Comparison of ENCODE assay signal across 2 worm cellular contexts in the genomic region with DNA sequence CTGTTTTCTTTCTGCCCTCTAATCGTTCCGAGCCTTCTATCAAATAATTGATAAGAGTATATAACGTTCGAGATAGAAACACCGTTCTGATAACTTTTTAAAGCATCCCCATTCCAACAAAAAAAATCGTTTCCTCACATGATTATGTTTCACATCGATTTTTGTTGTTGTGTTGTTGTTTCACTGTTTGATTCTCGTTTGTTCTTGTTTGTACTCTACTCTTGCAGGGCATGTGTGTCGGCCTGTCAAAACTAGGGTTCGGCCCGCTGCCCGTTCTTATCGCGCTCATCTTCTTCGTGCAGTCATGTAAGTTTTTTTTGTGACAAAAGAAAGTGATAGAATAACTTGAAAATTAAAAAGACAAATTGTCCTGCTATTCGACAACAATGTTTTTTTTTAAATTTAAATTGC.
TF ChIP-seq lines count a peak whose summit lies in the region.

A gene (plus strand): TSS at position 226 of the 411 bp plus-strand sequence.

TF ChIP-seq in whole organism, L3 larva, 47 proteins besides CTCF, POLR2A, EP300 and RAD21 (continued from another document):
- TF ChIP-seq tbx-2 (tag; optimal IDR thresholded peaks at IDR 0.05; lab: Kevin White, UChicago): no peak
- no peak for TF ChIP-seq ztf-11 (tag; optimal IDR thresholded peaks at IDR 0.05; lab: Kevin White, UChicago)
TF ChIP-seq in whole organism, L3 larva: peak in this region for 7.

TF ChIP-seq in whole organism, L4 larva, 104 proteins besides CTCF, POLR2A, EP300 and RAD21 (continued from another document):
- TF ChIP-seq F10B5.3 (tag; optimal IDR thresholded peaks at IDR 0.05; lab: Kevin White, UChicago): no peak
- TF ChIP-seq ZK546.5 (tag; optimal IDR thresholded peaks at IDR 0.05; lab: Kevin White, UChicago): no peak
- TF ChIP-seq lsy-2 (tag; optimal IDR thresholded peaks at IDR 0.05; lab: Kevin White, UChicago): peak in 1 of 2 experiments; percentile 12
- no peak for TF ChIP-seq php-3 (GFP tag; IDR thresholded peaks at IDR 0.05; lab: Robert Waterston, UW)
- TF ChIP-seq daf-8 (GFP tag; IDR thresholded peaks at IDR 0.05; lab: Robert Waterston, UW): no peak
- TF ChIP-seq pqm-1 (tag; optimal IDR thresholded peaks at IDR 0.05; lab: Kevin White, UChicago): peak; percentile 61
- no peak for TF ChIP-seq lin-15B (tag; optimal IDR thresholded peaks at IDR 0.05; lab: Kevin White, UChicago)
- TF ChIP-seq ceh-82 (tag; optimal IDR thresholded peaks at IDR 0.05; lab: Kevin White, UChicago): no peak
- TF ChIP-seq ces-1 (GFP tag; optimal IDR thresholded peaks at IDR 0.05; lab: Kevin White, UChicago): no peak
- TF ChIP-seq ceh-28 (tag; optimal IDR thresholded peaks at IDR 0.05; lab: Kevin White, UChicago): no peak
- TF ChIP-seq nhr-77 (tag; optimal IDR thresholded peaks at IDR 0.05; lab: Kevin White, UChicago): peak; percentile 69
- TF ChIP-seq zip-2 (tag; optimal IDR thresholded peaks at IDR 0.05; lab: Kevin White, UChicago): no peak
- peak; percentile 72 for TF ChIP-seq dve-1 (tag; optimal IDR thresholded peaks at IDR 0.05; lab: Kevin White, UChicago; ENCODE audit: insufficient read depth)
- TF ChIP-seq T26A8.4 (GFP tag; IDR thresholded peaks at IDR 0.05; lab: Robert Waterston, UW): no peak
- no peak for TF ChIP-seq vab-7 (GFP tag; IDR thresholded peaks at IDR 0.05; lab: Robert Waterston, UW)
- no peak for TF ChIP-seq R02D3.7 (tag; optimal IDR thresholded peaks at IDR 0.05; lab: Kevin White, UChicago)
- TF ChIP-seq nhr-76 (tag; optimal IDR thresholded peaks at IDR 0.05; lab: Kevin White, UChicago): no peak
- no peak for TF ChIP-seq mdt-29 (GFP tag; IDR thresholded peaks at IDR 0.05; lab: Robert Waterston, UW)
- TF ChIP-seq zfp-3 (GFP tag; conservative IDR thresholded peaks at IDR 0.05; lab: Robert Waterston, UW): no peak
- peak; percentile 35; the same call in 1 of the 2 replicates for TF ChIP-seq ceh-20 (GFP tag; IDR thresholded peaks at IDR 0.05; lab: Robert Waterston, UW)
- TF ChIP-seq ZK337.2 (GFP tag; IDR thresholded peaks at IDR 0.05; lab: Robert Waterston, UW): no peak
- TF ChIP-seq aha-1 (tag; lab: Kevin White, UChicago): peak; percentile 85
- peak; percentile 9 for TF ChIP-seq dpl-1 (GFP tag; optimal IDR thresholded peaks at IDR 0.05; lab: Kevin White, UChicago)
- no peak for TF ChIP-seq nhr-25 (tag; optimal IDR thresholded peaks at IDR 0.05; lab: Kevin White, UChicago; ENCODE audit: borderline replicate concordance, insufficient read depth)
- no peak for TF ChIP-seq set-16 (GFP tag; IDR thresholded peaks at IDR 0.05; lab: Robert Waterston, UW)
- TF ChIP-seq nhr-41 (GFP tag; IDR thresholded peaks at IDR 0.05; lab: Robert Waterston, UW): no peak
- no peak for TF ChIP-seq Y48G9A.11 (GFP tag; IDR thresholded peaks at IDR 0.05; lab: Robert Waterston, UW)
- no peak for TF ChIP-seq dmd-8 (GFP tag; IDR thresholded peaks at IDR 0.05; lab: Robert Waterston, UW)
- TF ChIP-seq lin-39 (tag; optimal IDR thresholded peaks at IDR 0.05; lab: Kevin White, UChicago): no peak
- no peak for TF ChIP-seq unc-39 (tag; optimal IDR thresholded peaks at IDR 0.05; lab: Kevin White, UChicago)
- no peak for TF ChIP-seq madf-5 (GFP tag; IDR thresholded peaks at IDR 0.05; lab: Robert Waterston, UW)
- peak in 1 of 2 experiments; percentile 68 for TF ChIP-seq hif-1 (tag; optimal IDR thresholded peaks at IDR 0.05; lab: Kevin White, UChicago)
- TF ChIP-seq unc-62 (GFP tag; optimal IDR thresholded peaks at IDR 0.05 in 1 of 2; lab: Kevin White, UChicago): no peak
- no peak for TF ChIP-seq unc-62 (tag; optimal IDR thresholded peaks at IDR 0.05; lab: Kevin White, UChicago)
- no peak for TF ChIP-seq hmg-1.1 (GFP tag; IDR thresholded peaks at IDR 0.05; lab: Robert Waterston, UW)
- TF ChIP-seq zip-11 (GFP tag; IDR thresholded peaks at IDR 0.05; lab: Robert Waterston, UW): no peak
- TF ChIP-seq daf-19 (GFP tag; conservative IDR thresholded peaks at IDR 0.05; lab: Robert Waterston, UW): no peak
- no peak for TF ChIP-seq skn-1 (tag; optimal IDR thresholded peaks at IDR 0.05; lab: Kevin White, UChicago)
- TF ChIP-seq mep-1 (tag; optimal IDR thresholded peaks at IDR 0.05; lab: Kevin White, UChicago): no peak
- TF ChIP-seq ceh-62 (tag; optimal IDR thresholded peaks at IDR 0.05; lab: Kevin White, UChicago): no peak
- no peak for TF ChIP-seq daf-16 (GFP tag; optimal IDR thresholded peaks at IDR 0.05; lab: Kevin White, UChicago)
- TF ChIP-seq daf-16 (tag; optimal IDR thresholded peaks at IDR 0.05; lab: Kevin White, UChicago): peak; percentile 96
- TF ChIP-seq lin-1 (GFP tag; IDR thresholded peaks at IDR 0.05; lab: Robert Waterston, UW): 0 out of 2 replicates have a peak, but pooled peaks have one; percentile 17
- no peak for TF ChIP-seq nhr-10 (tag; optimal IDR thresholded peaks at IDR 0.05; lab: Kevin White, UChicago)
- TF ChIP-seq mdl-1 (tag; optimal IDR thresholded peaks at IDR 0.05; lab: Kevin White, UChicago): peak in 1 of 2 experiments; percentile 49
- TF ChIP-seq ceh-32 (tag; optimal IDR thresholded peaks at IDR 0.05; lab: Kevin White, UChicago; ENCODE audit: poor library complexity): no peak
- peak; percentile 66 for TF ChIP-seq hlh-30 (tag; optimal IDR thresholded peaks at IDR 0.05; lab: Kevin White, UChicago; ENCODE audit: insufficient read depth)
- peak; percentile 50 for TF ChIP-seq hlh-11 (tag; optimal IDR thresholded peaks at IDR 0.05; lab: Kevin White, UChicago)
- no peak for TF ChIP-seq snpc-4 (tag; optimal IDR thresholded peaks at IDR 0.05; lab: Kevin White, UChicago)
